Fruit fly (Drosophila melanogaster): ENCODE data around the gene Obp83b.

DNA sequence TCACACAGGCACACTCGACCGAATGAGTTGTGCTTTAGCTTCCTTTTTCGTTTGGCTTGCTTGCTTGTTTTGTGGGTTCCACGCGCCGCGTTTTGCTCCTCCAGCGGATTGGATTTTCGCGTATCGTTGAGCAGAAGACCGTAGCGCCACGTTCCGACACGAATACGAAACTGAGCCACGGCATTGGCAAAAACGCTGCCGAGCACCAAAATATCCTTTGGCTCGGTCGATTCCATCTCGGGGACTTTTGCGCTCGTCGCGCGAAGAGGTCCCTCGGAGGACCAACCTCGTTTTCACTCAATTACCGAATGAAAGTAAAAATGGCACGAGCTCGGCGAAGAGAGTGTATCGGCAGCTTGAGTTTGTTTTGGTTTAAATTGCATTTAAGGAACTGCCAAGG is 17.2 kb downstream of the Obp83b start, which contains the start of gene side-III:
- TF ChIP-seq Dll (optimal IDR thresholded peaks at IDR 0.05) (no peak), usp (GFP tag; optimal IDR thresholded peaks at IDR 0.05) (no peak)

Measured in whole organism.